Fruit fly (Drosophila melanogaster) whole organism, wandering third instar larva: ENCODE results near the gene RabX2.

Experiments used
- CG32264 ChIP-seq: fragments of 200-800 bp; sonication (Bioruptor generic); optimal IDR thresholded peaks from 2 replicates; lab custom pipeline; 2016; ENCODE audit warnings: missing biosample characterization, missing genetic modification characterization
- Dfd ChIP-seq: fragments of >200 bp; optimal IDR thresholded peaks from 2 replicates; lab custom pipeline; 2017; ENCODE audit warnings: missing biosample characterization, missing genetic modification characterization
- GATAd ChIP-seq: sonication (Bioruptor generic); optimal IDR thresholded peaks from 2 replicates; lab custom pipeline; 2016; ENCODE audit warnings: missing biosample characterization, missing genetic modification characterization
- HLH106 ChIP-seq: fragments of 200-800 bp; optimal IDR thresholded peaks from 3 replicates; lab custom pipeline; 2019; ENCODE audit warnings: missing biosample characterization, mild to moderate bottlenecking, missing genetic modification characterization, moderate library complexity
- Hr78 ChIP-seq: fragments of >200 bp; optimal IDR thresholded peaks from 2 replicates; lab custom pipeline; 2017; ENCODE audit warnings: missing biosample characterization, missing genetic modification characterization
- Hr83 ChIP-seq: fragments of 200-300 bp; sonication (Bioruptor generic); optimal IDR thresholded peaks from 2 replicates; lab custom pipeline; 2016; ENCODE audit warnings: missing biosample characterization, mild to moderate bottlenecking, missing genetic modification characterization, moderate library complexity; ENCODE audit not compliant: poor library complexity, severe bottlenecking
- Jra ChIP-seq: sonication (Bioruptor generic); optimal IDR thresholded peaks from 2 replicates; lab custom pipeline; 2016; ENCODE audit warnings: missing biosample characterization, missing genetic modification characterization
- N ChIP-seq: fragments of >200 bp; optimal IDR thresholded peaks from 2 replicates; lab custom pipeline; 2018; ENCODE audit warnings: missing biosample characterization, missing external identifiers, missing genetic modification characterization
- Rel ChIP-seq, 2 experiments: fragments of 200-800 bp; sonication (Bioruptor generic) in 1 of 2; optimal IDR thresholded peaks; 2 replicates in 1 of 2; 3 replicates in 1 of 2; lab custom pipeline; 2016 to 2019; ENCODE audit warnings: mild to moderate bottlenecking in 2 of 2, missing biosample characterization in 2 of 2, missing genetic modification characterization in 2 of 2, moderate library complexity in 1 of 2
- Sp1 ChIP-seq: fragments of 200-800 bp; sonication (Bioruptor generic); optimal IDR thresholded peaks from 3 replicates; lab custom pipeline; 2019; ENCODE audit warnings: missing biosample characterization, mild to moderate bottlenecking, missing genetic modification characterization, moderate library complexity
- Vsx2 ChIP-seq: fragments of 200-300, 225-300 bp; sonication (Bioruptor generic); optimal IDR thresholded peaks from 2 replicates; lab custom pipeline; 2018; ENCODE audit warnings: missing biosample characterization, missing genetic modification characterization; ENCODE audit not compliant: partially characterized antibody
- ey ChIP-seq: fragments of 200-800 bp; sonication (Bioruptor generic); optimal IDR thresholded peaks from 2 replicates; lab custom pipeline; 2016; ENCODE audit warnings: missing biosample characterization, missing genetic modification characterization
- foxo ChIP-seq, 2 experiments: fragments of 200-800 bp; sonication (Bioruptor generic); optimal IDR thresholded peaks; 2 replicates in 1 of 2; 3 replicates in 1 of 2; lab custom pipeline; 2016 to 2017; ENCODE audit warnings: missing biosample characterization in 2 of 2, missing genetic modification characterization in 2 of 2
- fru ChIP-seq: fragments of 200-800 bp; sonication (Bioruptor generic); optimal IDR thresholded peaks from 3 replicates; lab custom pipeline; 2016; ENCODE audit warnings: missing biosample characterization, mild to moderate bottlenecking, missing genetic modification characterization
- h ChIP-seq: fragments of 200-800 bp; sonication (Bioruptor generic); optimal IDR thresholded peaks from 3 replicates; lab custom pipeline; 2016; ENCODE audit warnings: missing biosample characterization, mild to moderate bottlenecking, missing genetic modification characterization
- rgr ChIP-seq: fragments of 200-800 bp; sonication (Bioruptor generic); optimal IDR thresholded peaks from 3 replicates; lab custom pipeline; 2016; ENCODE audit warnings: missing biosample characterization, mild to moderate bottlenecking, missing genetic modification characterization

Gene RabX2

dm6 chrX:10461938-10462337 lies 44.7 kb downstream of the RabX2 start:
- TF ChIP-seq rgr (GFP tag; lab: Kevin White, UChicago): peak; percentile 14
- peak; percentile 3 for TF ChIP-seq Sp1 (GFP tag; lab: Kevin White, UChicago)
- TF ChIP-seq h (GFP tag; lab: Kevin White, UChicago): no peak
- TF ChIP-seq Jra (GFP tag; lab: Kevin White, UChicago): no peak
- no peak for TF ChIP-seq Vsx2 (GFP tag; lab: Kevin White, UChicago)
- TF ChIP-seq GATAd (GFP tag; lab: Kevin White, UChicago): no peak

DNA sequence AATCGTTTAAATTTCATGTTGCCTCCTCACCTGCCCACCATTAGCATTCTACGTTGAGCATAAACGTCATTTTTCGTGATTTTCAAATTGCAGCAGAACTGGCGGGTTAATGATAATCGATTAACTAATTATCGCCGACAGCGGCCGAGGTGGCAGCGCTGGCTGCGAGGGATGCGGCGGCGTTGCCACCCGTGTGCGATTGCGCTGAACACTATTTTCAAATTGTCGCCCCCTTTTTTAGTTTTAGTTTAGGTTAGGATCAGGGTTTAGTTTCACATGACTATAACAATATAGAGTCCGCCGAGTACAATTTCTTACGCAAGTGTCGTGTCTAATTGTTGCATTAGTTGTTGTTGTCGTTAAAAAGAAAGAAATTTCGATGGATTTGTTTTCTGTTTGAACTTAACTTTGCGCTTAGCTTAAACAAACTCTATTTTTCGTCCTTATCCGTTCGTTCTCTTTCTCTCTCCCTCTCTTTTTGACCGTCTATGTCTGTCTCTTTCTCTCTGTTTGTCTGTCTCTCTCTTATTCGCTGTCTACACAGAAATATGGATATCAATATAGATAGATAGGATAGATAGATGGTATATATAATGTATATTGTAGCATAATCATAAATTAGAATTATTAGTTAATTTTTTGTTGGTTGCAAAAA lies 46.0 kb downstream of the RabX2 start:
- TF ChIP-seq h (GFP tag; lab: Kevin White, UChicago) (peak; percentile 19), CG32264 (GFP tag; lab: Kevin White, UChicago) (no peak), ey (GFP tag; lab: Kevin White, UChicago) (peak; percentile 0), foxo (GFP tag; optimal IDR thresholded peaks at IDR 0.05; lab: Kevin White, UChicago) (peak in 1 of 2 experiments; percentile 42), Sp1 (GFP tag; lab: Kevin White, UChicago) (peak; percentile 14), fru (peak; percentile 29), Hr83 (peak; percentile 36), HLH106 (tag; lab: Kevin White, UChicago) (peak; percentile 16), Rel (GFP tag; optimal IDR thresholded peaks at IDR 0.05; lab: Kevin White, UChicago) (no peak), Rel (tag; optimal IDR thresholded peaks at IDR 0.05; lab: Kevin White, UChicago) (peak; percentile 5), Hr78 (GFP tag; lab: Kevin White, UChicago) (no peak)

- TF ChIP-seq Dfd (GFP tag; lab: Kevin White, UChicago) (peak; percentile 87), N (no peak), fru (no peak)
- TF ChIP-seq, all 38 proteins: peak for 1
Observed at dm6 chrX:10464531-10464930, 47.3 kb downstream of the RabX2 start.
